Worm (Caenorhabditis elegans) whole organism, dauer: ENCODE results near the gene mfsd-10.

Source experiments
- unc-62 ChIP-seq: sonication (generic microtip); optimal IDR thresholded peaks from 2 replicates; lab custom pipeline; 2017; ENCODE audit warnings: missing biosample characterization, missing genetic modification reagents, missing genetic modification characterization

Gene mfsd-10

ce11 chrX:17327226-17327625, 41.2 kb downstream of the mfsd-10 start:
- TF ChIP-seq unc-62 (GFP tag; lab: Kevin White, UChicago) = no peak

- TF ChIP-seq unc-62 (GFP tag; lab: Kevin White, UChicago) = no peak
These were observed 43.5 kb downstream of the mfsd-10 start for ce11 chrX:17324954-17325353.

ce11 chrX:17320572-17320971, 47.9 kb downstream of the mfsd-10 start:
- TF ChIP-seq unc-62 (GFP tag; lab: Kevin White, UChicago) = no peak

- no peak for TF ChIP-seq unc-62 (GFP tag; lab: Kevin White, UChicago)
These were observed 50.2 kb downstream of the mfsd-10 start, which contains the start of gene ptr-5 for ce11 chrX:17318284-17318683. Gene ptr-5 (plus strand): TSS chrX:17318584.

- no peak for TF ChIP-seq unc-62 (GFP tag; lab: Kevin White, UChicago)
These were observed 53.5 kb downstream of the mfsd-10 start for ce11 chrX:17314948-17315347.
